Fruit fly (Drosophila melanogaster) whole organism, wandering third instar larva: Measurements from ENCODE around the gene sty.
A peak's percentile ranks its signal among the peaks of the same experiment; 100 is the strongest.

Experiments used
- Abd-B ChIP-seq: fragments of >200 bp; optimal IDR thresholded peaks from 2 replicates; lab custom pipeline; 2017; ENCODE audit warnings: missing biosample characterization, missing genetic modification characterization
- CG32264 ChIP-seq: fragments of 200-800 bp; sonication (Bioruptor generic); optimal IDR thresholded peaks from 2 replicates; lab custom pipeline; 2016; ENCODE audit warnings: missing biosample characterization, missing genetic modification characterization
- CG9705 ChIP-seq: fragments of 200-800 bp; sonication (Bioruptor generic); optimal IDR thresholded peaks from 2 replicates; lab custom pipeline; 2018; ENCODE audit warnings: missing biosample characterization, mild to moderate bottlenecking, missing genetic modification characterization
- CrebA ChIP-seq: fragments of 200-800 bp; sonication (Bioruptor generic); optimal IDR thresholded peaks from 2 replicates; lab custom pipeline; 2016; ENCODE audit warnings: missing biosample characterization, mild to moderate bottlenecking, missing genetic modification characterization, borderline replicate concordance
- Dfd ChIP-seq: fragments of >200 bp; optimal IDR thresholded peaks from 2 replicates; lab custom pipeline; 2017; ENCODE audit warnings: missing biosample characterization, missing genetic modification characterization
- Dif ChIP-seq: fragments of 200-275, 200-300 bp; sonication (Bioruptor generic); optimal IDR thresholded peaks from 2 replicates; lab custom pipeline; 2018; ENCODE audit warnings: missing biosample characterization, missing genetic modification characterization; ENCODE audit not compliant: partially characterized antibody
- GATAd ChIP-seq: sonication (Bioruptor generic); optimal IDR thresholded peaks from 2 replicates; lab custom pipeline; 2016; ENCODE audit warnings: missing biosample characterization, missing genetic modification characterization
- HLH106 ChIP-seq: fragments of 200-800 bp; optimal IDR thresholded peaks from 3 replicates; lab custom pipeline; 2019; ENCODE audit warnings: missing biosample characterization, mild to moderate bottlenecking, missing genetic modification characterization, moderate library complexity
- Hnf4 ChIP-seq: fragments of 200-800 bp; sonication (Bioruptor generic); optimal IDR thresholded peaks from 2 replicates; lab custom pipeline; 2016; ENCODE audit warnings: missing biosample characterization, mild to moderate bottlenecking, missing genetic modification characterization
- Hr78 ChIP-seq: fragments of >200 bp; optimal IDR thresholded peaks from 2 replicates; lab custom pipeline; 2017; ENCODE audit warnings: missing biosample characterization, missing genetic modification characterization
- Hr83 ChIP-seq: fragments of 200-300 bp; sonication (Bioruptor generic); optimal IDR thresholded peaks from 2 replicates; lab custom pipeline; 2016; ENCODE audit warnings: missing biosample characterization, mild to moderate bottlenecking, missing genetic modification characterization, moderate library complexity; ENCODE audit not compliant: poor library complexity, severe bottlenecking
- Jra ChIP-seq: sonication (Bioruptor generic); optimal IDR thresholded peaks from 2 replicates; lab custom pipeline; 2016; ENCODE audit warnings: missing biosample characterization, missing genetic modification characterization
- Mio ChIP-seq: sonication (Bioruptor generic); optimal IDR thresholded peaks from 2 replicates; lab custom pipeline; 2016; ENCODE audit warnings: missing biosample characterization, missing genetic modification characterization
- Myc ChIP-seq: fragments of >200 bp; optimal IDR thresholded peaks from 2 replicates; lab custom pipeline; 2017
- N ChIP-seq: fragments of >200 bp; optimal IDR thresholded peaks from 2 replicates; lab custom pipeline; 2018; ENCODE audit warnings: missing biosample characterization, missing external identifiers, missing genetic modification characterization
- OdsH ChIP-seq: fragments of 200-800 bp; sonication (Bioruptor generic); optimal IDR thresholded peaks from 2 replicates; lab custom pipeline; 2016; ENCODE audit warnings: missing biosample characterization, mild to moderate bottlenecking, missing genetic modification characterization
- Rel ChIP-seq, 2 experiments: fragments of 200-800 bp; sonication (Bioruptor generic) in 1 of 2; optimal IDR thresholded peaks; 2 replicates in 1 of 2; 3 replicates in 1 of 2; lab custom pipeline; 2016 to 2019; ENCODE audit warnings: mild to moderate bottlenecking in 2 of 2, missing biosample characterization in 2 of 2, missing genetic modification characterization in 2 of 2, moderate library complexity in 1 of 2
- Sp1 ChIP-seq: fragments of 200-800 bp; sonication (Bioruptor generic); optimal IDR thresholded peaks from 3 replicates; lab custom pipeline; 2019; ENCODE audit warnings: missing biosample characterization, mild to moderate bottlenecking, missing genetic modification characterization, moderate library complexity
- Vsx2 ChIP-seq: fragments of 200-300, 225-300 bp; sonication (Bioruptor generic); optimal IDR thresholded peaks from 2 replicates; lab custom pipeline; 2018; ENCODE audit warnings: missing biosample characterization, missing genetic modification characterization; ENCODE audit not compliant: partially characterized antibody
- br ChIP-seq: fragments of 200-800 bp; sonication (Bioruptor generic); optimal IDR thresholded peaks from 2 replicates; lab custom pipeline; 2016; ENCODE audit warnings: missing biosample characterization, missing genetic modification characterization
- dl ChIP-seq, 2 experiments: fragments of 175-275, 200-275 bp in 1 of 2; fragments of 200-275 bp in 1 of 2; sonication (Bioruptor generic); optimal IDR thresholded peaks; lab custom pipeline; 2018; ENCODE audit warnings: mild to moderate bottlenecking in 2 of 2, missing biosample characterization in 2 of 2, missing genetic modification characterization in 2 of 2, moderate library complexity in 2 of 2; ENCODE audit not compliant: partially characterized antibody in 2 of 2, insufficient read depth in 1 of 2
- dmrt93B ChIP-seq: fragments of 200-800 bp; sonication (Bioruptor generic); optimal IDR thresholded peaks from 2 replicates; lab custom pipeline; 2018; ENCODE audit warnings: missing biosample characterization, mild to moderate bottlenecking, missing genetic modification characterization
- dsf ChIP-seq: sonication (Bioruptor generic); optimal IDR thresholded peaks from 2 replicates; lab custom pipeline; 2016; ENCODE audit warnings: missing biosample characterization, missing genetic modification characterization, borderline replicate concordance
- ey ChIP-seq: fragments of 200-800 bp; sonication (Bioruptor generic); optimal IDR thresholded peaks from 2 replicates; lab custom pipeline; 2016; ENCODE audit warnings: missing biosample characterization, missing genetic modification characterization
- foxo ChIP-seq, 2 experiments: fragments of 200-800 bp; sonication (Bioruptor generic); optimal IDR thresholded peaks; 2 replicates in 1 of 2; 3 replicates in 1 of 2; lab custom pipeline; 2016 to 2017; ENCODE audit warnings: missing biosample characterization in 2 of 2, missing genetic modification characterization in 2 of 2
- fru ChIP-seq: fragments of 200-800 bp; sonication (Bioruptor generic); optimal IDR thresholded peaks from 3 replicates; lab custom pipeline; 2016; ENCODE audit warnings: missing biosample characterization, mild to moderate bottlenecking, missing genetic modification characterization
- h ChIP-seq: fragments of 200-800 bp; sonication (Bioruptor generic); optimal IDR thresholded peaks from 3 replicates; lab custom pipeline; 2016; ENCODE audit warnings: missing biosample characterization, mild to moderate bottlenecking, missing genetic modification characterization
- jim ChIP-seq: fragments of 175-275, 200-325 bp; sonication (Bioruptor generic); optimal IDR thresholded peaks from 2 replicates; lab custom pipeline; 2016; ENCODE audit warnings: missing biosample characterization, mild to moderate bottlenecking, missing genetic modification characterization
- lola ChIP-seq: fragments of >200 bp; optimal IDR thresholded peaks from 2 replicates; lab custom pipeline; 2017; ENCODE audit warnings: missing biosample characterization, missing genetic modification characterization
- pan ChIP-seq: fragments of >200 bp; optimal IDR thresholded peaks from 2 replicates; lab custom pipeline; 2017
- psq ChIP-seq: fragments of 200-800 bp; sonication (Bioruptor generic); optimal IDR thresholded peaks from 3 replicates; lab custom pipeline; 2017; ENCODE audit warnings: missing biosample characterization, mild to moderate bottlenecking, missing genetic modification characterization, moderate library complexity
- rgr ChIP-seq: fragments of 200-800 bp; sonication (Bioruptor generic); optimal IDR thresholded peaks from 3 replicates; lab custom pipeline; 2016; ENCODE audit warnings: missing biosample characterization, mild to moderate bottlenecking, missing genetic modification characterization
- sage ChIP-seq: fragments of 200-800 bp; sonication (Bioruptor generic); optimal IDR thresholded peaks from 2 replicates; lab custom pipeline; 2016; ENCODE audit warnings: missing biosample characterization, mild to moderate bottlenecking, missing genetic modification characterization
- sv ChIP-seq: fragments of 200-800 bp; sonication (Bioruptor generic); optimal IDR thresholded peaks from 3 replicates; lab custom pipeline; 2016; ENCODE audit warnings: missing biosample characterization, missing genetic modification characterization
- tai ChIP-seq: sonication (Bioruptor generic); optimal IDR thresholded peaks from 2 replicates; lab custom pipeline; 2016; ENCODE audit warnings: missing biosample characterization, missing genetic modification characterization
- usp ChIP-seq: fragments of >200 bp; optimal IDR thresholded peaks from 2 replicates; lab custom pipeline; 2017; ENCODE audit warnings: missing biosample characterization, missing genetic modification characterization
- woc ChIP-seq: sonication (Bioruptor generic); optimal IDR thresholded peaks from 2 replicates; lab custom pipeline; 2016; ENCODE audit warnings: missing biosample characterization, mild to moderate bottlenecking, missing genetic modification characterization

Gene sty

DNA sequence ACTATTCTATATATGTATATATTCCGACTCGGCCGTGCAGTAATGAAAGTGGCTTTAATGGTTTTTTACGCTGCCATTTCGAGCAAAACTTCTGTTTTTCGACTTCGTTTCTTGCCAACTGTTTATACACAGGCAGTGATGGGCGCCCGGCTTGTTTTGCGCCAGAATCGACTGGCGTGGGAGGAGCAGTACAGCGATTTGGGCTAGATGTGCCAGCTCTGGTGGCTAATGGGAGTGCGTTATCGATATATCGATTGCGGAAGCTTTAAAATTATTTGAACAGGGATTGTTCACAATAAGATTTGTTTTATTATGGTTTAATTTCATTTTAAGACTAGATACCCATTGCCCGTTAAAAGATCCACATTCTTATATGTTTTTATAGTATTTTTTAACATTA, 46.4 kb upstream of the sty start, which contains the start of gene CG14971:
TSS of gene CG14971 (minus strand) at position 136 of the 400 bp plus-strand sequence.
- TF ChIP-seq rgr (GFP tag; lab: Kevin White, UChicago) (peak; percentile 64), Vsx2 (GFP tag; lab: Kevin White, UChicago) (no peak), h (GFP tag; lab: Kevin White, UChicago) (peak; percentile 69), Hr83 (GFP tag; lab: Kevin White, UChicago) (peak; percentile 68), lola (no peak), Hnf4 (GFP tag; lab: Kevin White, UChicago) (peak; percentile 55), Hr78 (GFP tag; lab: Kevin White, UChicago) (no peak), ey (GFP tag; lab: Kevin White, UChicago) (peak; percentile 32), dl (GFP tag; optimal IDR thresholded peaks at IDR 0.05; lab: Kevin White, UChicago; ENCODE audit: insufficient read depth in 1 of 2, partially characterized antibody in 2 of 2) (no peak), pan (lab: Kevin White, UChicago) (no peak), GATAd (no peak), jim (no peak), fru (GFP tag; lab: Kevin White, UChicago) (peak; percentile 52), HLH106 (peak; percentile 40), usp (GFP tag; lab: Kevin White, UChicago) (no peak), Sp1 (GFP tag; lab: Kevin White, UChicago) (peak; percentile 38), CrebA (GFP tag; lab: Kevin White, UChicago) (no peak), tai (GFP tag; lab: Kevin White, UChicago) (no peak), dsf (GFP tag; lab: Kevin White, UChicago) (no peak), Dfd (GFP tag; lab: Kevin White, UChicago) (no peak), foxo (GFP tag; optimal IDR thresholded peaks at IDR 0.05; lab: Kevin White, UChicago) (peak in 1 of 2 experiments; percentile 52), sv (GFP tag; lab: Kevin White, UChicago) (peak; percentile 21), woc (GFP tag; lab: Kevin White, UChicago) (peak; percentile 91), Rel (GFP tag; optimal IDR thresholded peaks at IDR 0.05; lab: Kevin White, UChicago) (no peak), Rel (tag; optimal IDR thresholded peaks at IDR 0.05; lab: Kevin White, UChicago) (peak; percentile 45), Jra (peak; percentile 12), psq (GFP tag; lab: Kevin White, UChicago) (peak; percentile 42), CG9705 (GFP tag; lab: Kevin White, UChicago) (peak; percentile 6), N (GFP tag; lab: Kevin White, UChicago) (no peak), Myc (lab: Kevin White, UChicago) (peak; percentile 98), br (peak; percentile 55), Mio (GFP tag; lab: Kevin White, UChicago) (no peak), Abd-B (GFP tag; lab: Kevin White, UChicago) (no peak), sage (GFP tag; lab: Kevin White, UChicago) (peak; percentile 1), OdsH (GFP tag; lab: Kevin White, UChicago) (peak; percentile 19), Dif (no peak), dmrt93B (GFP tag; lab: Kevin White, UChicago) (no peak)
- TF ChIP-seq, all 38 proteins: peak for 19

DNA sequence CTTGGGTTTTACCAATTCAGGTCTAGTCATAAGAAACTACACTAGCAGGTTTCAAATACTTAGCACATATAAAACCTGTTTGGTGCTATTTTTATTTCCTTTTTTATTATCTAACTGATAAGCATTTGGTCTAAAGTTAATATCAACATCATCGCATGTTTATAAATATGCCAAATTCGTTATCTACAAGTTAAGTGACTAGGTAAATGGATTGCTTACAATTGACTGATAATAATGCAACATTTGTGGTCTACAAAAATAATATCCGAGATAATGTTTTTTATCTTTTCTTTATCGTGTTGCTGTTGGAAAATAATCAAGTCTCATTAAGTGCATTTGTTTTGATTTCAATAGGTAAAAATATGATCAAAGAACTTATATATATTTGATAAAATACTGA, 45.0 kb upstream of the sty start:
- TF ChIP-seq sage (GFP tag; lab: Kevin White, UChicago) (no peak), CG9705 (GFP tag; lab: Kevin White, UChicago) (no peak), psq (GFP tag; lab: Kevin White, UChicago) (no peak), tai (GFP tag; lab: Kevin White, UChicago) (no peak), GATAd (no peak), Abd-B (GFP tag; lab: Kevin White, UChicago) (no peak), jim (no peak), HLH106 (no peak), h (GFP tag; lab: Kevin White, UChicago) (no peak), usp (GFP tag; lab: Kevin White, UChicago) (no peak), CG32264 (no peak)

DNA sequence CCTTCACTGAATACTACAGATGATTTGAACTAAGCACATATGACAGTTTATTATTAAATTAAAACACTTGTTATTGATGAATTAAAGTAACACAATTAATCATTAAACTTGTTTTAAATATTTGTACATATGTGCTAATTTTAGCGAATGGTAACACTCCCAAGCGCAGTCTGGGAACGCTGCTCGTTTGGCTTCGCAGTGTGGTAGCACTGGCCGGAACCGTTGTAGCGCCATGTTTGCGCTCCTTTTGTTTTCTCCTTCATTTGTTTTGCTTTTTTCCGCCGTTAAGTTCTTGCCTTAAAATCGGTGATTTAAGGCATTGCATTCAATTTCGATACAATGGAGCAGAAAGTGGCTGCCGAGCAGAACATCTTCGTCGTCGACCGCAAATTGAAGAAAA, 41.5 kb upstream of the sty start, which contains the start of gene CycJ:
TSS of gene CycJ (plus strand) at position 229 of the 400 bp plus-strand sequence.
- TF ChIP-seq pan (lab: Kevin White, UChicago) (no peak), Abd-B (GFP tag; lab: Kevin White, UChicago) (no peak), dsf (GFP tag; lab: Kevin White, UChicago) (no peak), Dfd (GFP tag; lab: Kevin White, UChicago) (no peak), rgr (GFP tag; lab: Kevin White, UChicago) (no peak)
